Worm (Caenorhabditis elegans): Measurements from ENCODE around the gene clh-6.

clh-6 gene

DNA sequence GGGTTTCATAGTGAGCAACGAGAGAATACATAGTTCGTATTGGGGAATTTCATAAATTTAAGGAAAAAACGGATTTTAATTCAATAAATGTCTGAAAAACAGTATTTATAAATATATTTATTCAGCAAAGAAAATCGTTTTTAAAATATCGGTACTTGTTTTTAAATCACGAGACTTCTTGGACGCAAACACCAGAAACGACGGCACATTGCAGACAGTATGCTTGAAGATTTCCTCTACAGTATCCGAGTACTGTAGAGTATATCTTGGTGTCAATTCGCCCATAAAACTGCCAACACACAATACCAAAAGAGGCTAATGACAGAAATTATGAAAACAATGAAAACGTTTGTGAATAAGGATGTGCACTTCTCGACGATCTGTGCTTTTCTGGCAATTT, 2.7 kb upstream of the clh-6 start:
- TF ChIP-seq rnt-1 (tag; optimal IDR thresholded peaks at IDR 0.05) (no peak), K02D7.2 (tag; optimal IDR thresholded peaks at IDR 0.05) (no peak), pha-4 (tag; optimal IDR thresholded peaks at IDR 0.05) (no peak), hlh-30 (tag; optimal IDR thresholded peaks at IDR 0.05; ENCODE audit: insufficient read depth) (peak; percentile 86)

DNA sequence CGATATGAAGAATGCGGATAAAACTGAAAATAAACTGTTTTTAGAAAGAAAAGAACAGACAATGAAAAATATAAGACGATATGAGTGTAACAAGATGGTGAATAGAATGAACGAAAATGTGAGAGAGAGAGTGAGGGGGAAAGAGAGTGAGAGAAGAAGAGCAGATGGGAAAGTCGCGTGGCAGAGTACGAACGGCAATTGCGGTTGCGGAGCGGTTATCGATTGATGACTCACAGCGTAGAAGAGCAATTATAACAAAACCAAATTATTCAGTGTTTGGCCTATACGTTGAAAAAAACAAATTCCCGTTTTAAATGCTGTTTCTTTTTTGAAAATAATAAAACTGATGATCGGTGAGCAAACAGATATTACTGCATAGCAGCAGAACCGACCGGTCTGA, 2.2 kb upstream of the clh-6 start, which contains the start of gene pqn-53:
pqn-53 (minus strand) TSS at position 23 of the 400 bp plus-strand sequence.
- TF ChIP-seq sox-4 (tag; optimal IDR thresholded peaks at IDR 0.05) (no peak), hlh-30 (tag; optimal IDR thresholded peaks at IDR 0.05; ENCODE audit: insufficient read depth) (peak; percentile 65), unc-55 (GFP tag; optimal IDR thresholded peaks at IDR 0.05) (peak; percentile 17), pat-9 (tag; optimal IDR thresholded peaks at IDR 0.05) (no peak), rnt-1 (tag; optimal IDR thresholded peaks at IDR 0.05) (peak; percentile 8)

DNA sequence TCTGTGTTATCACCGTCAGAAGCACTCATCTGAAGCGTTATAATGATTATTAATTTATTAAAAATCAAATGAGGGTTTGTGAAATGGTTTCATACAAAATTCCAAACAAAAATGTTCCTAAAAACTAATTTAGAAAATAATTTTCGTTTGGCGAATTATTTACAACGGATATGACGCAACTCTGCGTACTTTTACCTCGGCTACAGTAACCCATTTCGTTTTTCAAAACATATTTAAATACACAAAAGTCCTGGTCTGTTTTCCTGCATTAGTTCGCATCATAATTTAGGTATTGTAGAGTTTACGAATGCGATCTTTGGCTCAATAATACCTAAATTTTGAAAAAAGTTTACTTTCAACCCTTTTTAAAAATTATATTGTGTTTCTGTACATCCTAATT, 3.4 kb downstream of the clh-6 start, which contains the start of gene R07B7.2:
R07B7.2 (minus strand) TSS at position 35 of the 400 bp plus-strand sequence.
- TF ChIP-seq C38D4.7 (GFP tag; optimal IDR thresholded peaks at IDR 0.05) (no peak), hlh-6 (tag; optimal IDR thresholded peaks at IDR 0.05) (no peak), ceh-14 (tag; optimal IDR thresholded peaks at IDR 0.05) (no peak), pag-3 (tag; optimal IDR thresholded peaks at IDR 0.05; ENCODE audit: borderline replicate concordance) (no peak), ztf-16 (tag; optimal IDR thresholded peaks at IDR 0.05) (no peak), ahr-1 (tag; optimal IDR thresholded peaks at IDR 0.05) (no peak), ceh-24 (tag; optimal IDR thresholded peaks at IDR 0.05) (no peak), sdc-2 (tag; optimal IDR thresholded peaks at IDR 0.05) (no peak), sox-2 (GFP tag; IDR thresholded peaks at IDR 0.05) (no peak), C08G9.2 (tag; optimal IDR thresholded peaks at IDR 0.05) (no peak), tbx-2 (tag; optimal IDR thresholded peaks at IDR 0.05) (no peak), zip-5 (tag; optimal IDR thresholded peaks at IDR 0.05) (no peak), ceh-45 (GFP tag; IDR thresholded peaks at IDR 0.05) (no peak), elt-2 (tag; optimal IDR thresholded peaks at IDR 0.05) (no peak)

DNA sequence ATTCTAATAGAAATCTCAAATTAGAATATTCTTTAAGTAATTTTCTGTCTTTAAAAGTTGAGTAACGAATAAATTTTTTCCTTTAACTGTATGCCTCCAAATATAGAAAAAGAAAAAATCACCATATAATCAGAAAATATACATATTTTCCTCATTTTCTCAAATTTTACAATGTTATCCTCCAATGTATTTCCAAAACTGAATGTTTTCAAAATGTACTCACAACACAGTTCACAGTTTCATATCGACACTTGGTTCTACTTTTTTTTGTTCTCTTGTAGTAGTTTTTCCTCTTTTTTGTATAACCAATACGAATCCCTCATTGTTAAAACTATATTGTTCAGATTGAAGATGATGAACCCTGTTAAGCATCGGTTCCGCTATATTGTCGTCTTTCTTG, 9.6 kb downstream of the clh-6 start, which contains the start of gene F10C2.7:
F10C2.7 (plus strand) TSS at position 301 of the 400 bp plus-strand sequence.
- TF ChIP-seq mec-3 (tag; optimal IDR thresholded peaks at IDR 0.05; ENCODE audit: borderline replicate concordance) (no peak), hlh-15 (tag; optimal IDR thresholded peaks at IDR 0.05) (no peak), sox-4 (tag; optimal IDR thresholded peaks at IDR 0.05) (no peak), unc-42 (tag; optimal IDR thresholded peaks at IDR 0.05) (no peak), unc-3 (GFP tag; conservative IDR thresholded peaks at IDR 0.05) (no peak), unc-3 (tag; optimal IDR thresholded peaks at IDR 0.05) (no peak), pha-4 (tag; optimal IDR thresholded peaks at IDR 0.05) (no peak), ztf-16 (tag; optimal IDR thresholded peaks at IDR 0.05) (no peak), unc-86 (tag; optimal IDR thresholded peaks at IDR 0.05) (no peak), zip-5 (tag; optimal IDR thresholded peaks at IDR 0.05) (no peak), Y22D7AL.16 (tag; optimal IDR thresholded peaks at IDR 0.05) (no peak), pqm-1 (tag; optimal IDR thresholded peaks at IDR 0.05) (no peak)

DNA sequence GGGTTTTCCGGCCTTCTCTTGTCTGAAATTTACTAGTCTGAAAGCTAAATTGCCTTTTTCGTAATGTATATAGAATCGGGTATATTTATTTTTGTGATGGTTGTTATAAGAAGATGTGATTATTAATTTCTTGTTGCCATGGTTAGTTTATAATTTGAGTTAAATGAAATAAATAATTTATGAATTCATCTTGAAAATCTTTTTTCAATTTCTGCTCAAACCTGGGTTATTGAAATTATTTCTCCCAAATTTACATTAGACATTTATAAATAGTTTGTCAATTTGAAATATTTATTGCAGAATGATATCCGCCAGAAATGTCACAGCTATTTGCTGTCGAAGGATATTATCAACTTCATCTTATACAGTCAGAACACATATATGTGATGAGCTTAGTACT, 14.7 kb downstream of the clh-6 start, which contains the start of gene dars-2:
dars-2 (plus strand) TSS at position 301 of the 400 bp plus-strand sequence.
- no peak for TF ChIP-seq ttx-3 (tag; optimal IDR thresholded peaks at IDR 0.05)
- TF ChIP-seq fkh-6 (tag; optimal IDR thresholded peaks at IDR 0.05), result no peak
- TF ChIP-seq pqm-1 (tag; optimal IDR thresholded peaks at IDR 0.05), result no peak
- TF ChIP-seq ceh-30 (tag; optimal IDR thresholded peaks at IDR 0.05), result no peak
- no peak for TF ChIP-seq fkh-10 (GFP tag; optimal IDR thresholded peaks at IDR 0.05)
- no peak for TF ChIP-seq tbx-2 (tag; optimal IDR thresholded peaks at IDR 0.05)
- no peak for TF ChIP-seq ref-2 (tag; optimal IDR thresholded peaks at IDR 0.05)
- TF ChIP-seq zip-5 (tag; optimal IDR thresholded peaks at IDR 0.05), result no peak
- TF ChIP-seq pag-3 (tag; optimal IDR thresholded peaks at IDR 0.05; ENCODE audit: borderline replicate concordance), result no peak
- no peak for TF ChIP-seq unc-55 (GFP tag; optimal IDR thresholded peaks at IDR 0.05)
- no peak for TF ChIP-seq K09A11.1 (tag; optimal IDR thresholded peaks at IDR 0.05; ENCODE audit: insufficient read depth)
- no peak for TF ChIP-seq nhr-232 (tag; optimal IDR thresholded peaks at IDR 0.05)
- TF ChIP-seq fax-1 (tag; optimal IDR thresholded peaks at IDR 0.05), result no peak
- TF ChIP-seq ceh-2 (tag; optimal IDR thresholded peaks at IDR 0.05), result no peak
